Worm (Caenorhabditis elegans): Measurements from ENCODE around the gene K10C2.12.

Gene K10C2.12

ce11 chrX:6450839-6451491 lies 30.4 kb upstream of the K10C2.12 start, which contains the start of the genes grl-6 and K10C2.6:
Gene grl-6 (minus strand): TSS chrX:6450939.
Gene K10C2.6 (plus strand): TSS chrX:6451441.
- TF ChIP-seq snpc-4 (tag; optimal IDR thresholded peaks at IDR 0.05) (no peak), egl-27 (tag; optimal IDR thresholded peaks at IDR 0.05) (no peak), F13H6.1 (tag; optimal IDR thresholded peaks at IDR 0.05) (no peak), lin-11 (tag; optimal IDR thresholded peaks at IDR 0.05) (no peak), alr-1 (tag; optimal IDR thresholded peaks at IDR 0.05) (no peak), nhr-11 (tag; optimal IDR thresholded peaks at IDR 0.05) (no peak), nhr-129 (tag; optimal IDR thresholded peaks at IDR 0.05) (no peak)

ce11 chrX:6448866-6449400 lies 28.4 kb upstream of the K10C2.12 start, which contains the start of gene fah-1:
Gene fah-1 (minus strand): TSS chrX:6448916.
- TF ChIP-seq egl-27 (tag; optimal IDR thresholded peaks at IDR 0.05) = peak; percentile 56
- no peak for TF ChIP-seq ZK546.5 (tag; optimal IDR thresholded peaks at IDR 0.05)
- TF ChIP-seq ceh-16 (tag; optimal IDR thresholded peaks at IDR 0.05) = no peak
- TF ChIP-seq alr-1 (tag; optimal IDR thresholded peaks at IDR 0.05) = no peak
- TF ChIP-seq crh-2 (tag; optimal IDR thresholded peaks at IDR 0.05) = peak; percentile 51
- TF ChIP-seq nhr-12 (tag; optimal IDR thresholded peaks at IDR 0.05) = no peak
- TF ChIP-seq sem-4 (tag; optimal IDR thresholded peaks at IDR 0.05) = no peak
- peak; percentile 34 for TF ChIP-seq blmp-1 (tag; optimal IDR thresholded peaks at IDR 0.05; ENCODE audit: insufficient read depth)
- TF ChIP-seq lin-13 (GFP tag; optimal IDR thresholded peaks at IDR 0.05) = no peak
- TF ChIP-seq ztf-4 (tag; optimal IDR thresholded peaks at IDR 0.05) = peak; percentile 38
- TF ChIP-seq sma-9 (GFP tag; optimal IDR thresholded peaks at IDR 0.05) = peak; percentile 86
- TF ChIP-seq sma-9 (tag; optimal IDR thresholded peaks at IDR 0.05) = no peak
- no peak for TF ChIP-seq snpc-4 (tag; optimal IDR thresholded peaks at IDR 0.05)
- TF ChIP-seq nhr-237 (tag; optimal IDR thresholded peaks at IDR 0.05) = no peak
- no peak for TF ChIP-seq mab-5 (tag; optimal IDR thresholded peaks at IDR 0.05)
- TF ChIP-seq nhr-10 (tag; optimal IDR thresholded peaks at IDR 0.05) = no peak
- no peak for TF ChIP-seq elt-3 (tag; optimal IDR thresholded peaks at IDR 0.05)
- TF ChIP-seq nhr-21 (tag; optimal IDR thresholded peaks at IDR 0.05) = peak; percentile 58
- no peak for TF ChIP-seq ztf-11 (tag; optimal IDR thresholded peaks at IDR 0.05)
- no peak for TF ChIP-seq ama-1 (optimal IDR thresholded peaks at IDR 0.05)
- peak; percentile 89 for TF ChIP-seq sma-3 (GFP tag; optimal IDR thresholded peaks at IDR 0.05)
- no peak for TF ChIP-seq unc-39 (tag; optimal IDR thresholded peaks at IDR 0.05)
- no peak for TF ChIP-seq peb-1 (tag; optimal IDR thresholded peaks at IDR 0.05)
- no peak for TF ChIP-seq zag-1 (tag; optimal IDR thresholded peaks at IDR 0.05)
- no peak for TF ChIP-seq C34F6.9 (tag; optimal IDR thresholded peaks at IDR 0.05)
- TF ChIP-seq nhr-25 (tag; optimal IDR thresholded peaks at IDR 0.05) = peak; percentile 75
- TF ChIP-seq Y55F3AM.14 (GFP tag; optimal IDR thresholded peaks at IDR 0.05) = peak; percentile 54
- TF ChIP-seq unc-62 (GFP tag; optimal IDR thresholded peaks at IDR 0.05) = no peak
- TF ChIP-seq skn-1 (tag; optimal IDR thresholded peaks at IDR 0.05) = no peak
- no peak for TF ChIP-seq ztf-1 (GFP tag; conservative IDR thresholded peaks at IDR 0.05)
- TF ChIP-seq aly-2 (tag; optimal IDR thresholded peaks at IDR 0.05) = no peak
- peak; percentile 51 for TF ChIP-seq gmeb-1 (tag; optimal IDR thresholded peaks at IDR 0.05)
- no peak for TF ChIP-seq ceh-82 (tag; optimal IDR thresholded peaks at IDR 0.05)
- TF ChIP-seq nhr-6 (tag; optimal IDR thresholded peaks at IDR 0.05) = peak; percentile 33
- peak; percentile 32 for TF ChIP-seq F13H6.1 (tag; optimal IDR thresholded peaks at IDR 0.05)
- TF ChIP-seq nhr-77 (tag; optimal IDR thresholded peaks at IDR 0.05) = no peak
- TF ChIP-seq unc-55 (GFP tag; optimal IDR thresholded peaks at IDR 0.05) = no peak
- no peak for TF ChIP-seq R02D3.7 (tag; optimal IDR thresholded peaks at IDR 0.05)
- TF ChIP-seq dmd-4 (tag; optimal IDR thresholded peaks at IDR 0.05) = no peak
- TF ChIP-seq mdl-1 (tag; optimal IDR thresholded peaks at IDR 0.05) = peak in 1 of 2 experiments; percentile 33
- no peak for TF ChIP-seq nhr-11 (tag; optimal IDR thresholded peaks at IDR 0.05)
- TF ChIP-seq mbf-1 (tag; optimal IDR thresholded peaks at IDR 0.05) = no peak
- TF ChIP-seq elt-1 (tag; optimal IDR thresholded peaks at IDR 0.05) = no peak
- TF ChIP-seq lsy-2 (tag; optimal IDR thresholded peaks at IDR 0.05) = no peak
- TF ChIP-seq lin-11 (tag; optimal IDR thresholded peaks at IDR 0.05) = no peak
- TF ChIP-seq lin-39 (tag; optimal IDR thresholded peaks at IDR 0.05) = no peak
- peak; percentile 60 for TF ChIP-seq nhr-129 (tag; optimal IDR thresholded peaks at IDR 0.05)
- peak; percentile 43 for TF ChIP-seq fos-1 (tag; optimal IDR thresholded peaks at IDR 0.05)
- TF ChIP-seq nhr-23 (tag; optimal IDR thresholded peaks at IDR 0.05) = no peak

Measured in whole organism, L2 larva.